Worm (Caenorhabditis elegans): Measurements from ENCODE around the gene dhc-3.

- TF ChIP-seq blmp-1 (tag; optimal IDR thresholded peaks at IDR 0.05) = no peak
- no peak for TF ChIP-seq efl-1 (optimal IDR thresholded peaks at IDR 0.05)
- no peak for TF ChIP-seq efl-1 (GFP tag; optimal IDR thresholded peaks at IDR 0.05 in 1 of 2)
- no peak for TF ChIP-seq nhr-12 (tag; optimal IDR thresholded peaks at IDR 0.05)
- TF ChIP-seq sox-4 (tag; optimal IDR thresholded peaks at IDR 0.05) = no peak
- TF ChIP-seq nhr-77 (tag; optimal IDR thresholded peaks at IDR 0.05) = no peak
- no peak for TF ChIP-seq unc-62 (GFP tag; optimal IDR thresholded peaks at IDR 0.05)
- TF ChIP-seq lin-13 (GFP tag; optimal IDR thresholded peaks at IDR 0.05) = no peak
- no peak for TF ChIP-seq vab-15 (tag; optimal IDR thresholded peaks at IDR 0.05)
- TF ChIP-seq unc-130 (tag; optimal IDR thresholded peaks at IDR 0.05) = no peak
- TF ChIP-seq elt-3 (tag; optimal IDR thresholded peaks at IDR 0.05) = no peak
- no peak for TF ChIP-seq irx-1 (tag; optimal IDR thresholded peaks at IDR 0.05)
- TF ChIP-seq fkh-10 (GFP tag; optimal IDR thresholded peaks at IDR 0.05) = no peak
- no peak for TF ChIP-seq tlp-1 (tag; optimal IDR thresholded peaks at IDR 0.05)
Measured at ce11 chrV:13114552-13115237, 24.1 kb upstream of the dhc-3 start.

Data from whole organism, L1 larva.